Fruit fly (Drosophila melanogaster) whole organism, embryonic: ENCODE measurements around the gene Rpn12.

Source experiments
- Blimp-1 ChIP-seq: fragments of 200-800 bp; sonication (Bioruptor generic); optimal IDR thresholded peaks from 3 replicates; lab custom pipeline; 2018; ENCODE audit warnings: missing biosample characterization, missing genetic modification characterization, mild to moderate bottlenecking, moderate library complexity, missing genetic modification reagents
- CG11696 ChIP-seq: fragments of 200-800 bp; sonication (Bioruptor generic); IDR thresholded peaks from 2 replicates; pipeline ENCODE4 v1.3.6; 2022; ENCODE audit warnings: missing biosample characterization, missing genetic modification characterization
- CG1233 ChIP-seq: fragments of 200-800 bp; sonication (Bioruptor generic); optimal IDR thresholded peaks from 4 replicates; lab custom pipeline; 2018; ENCODE audit warnings: missing biosample characterization, mild to moderate bottlenecking, missing genetic modification characterization
- CG12942 ChIP-seq: fragments of 200-800 bp; sonication (Bioruptor generic); optimal IDR thresholded peaks from 3 replicates; lab custom pipeline; 2016; ENCODE audit warnings: missing biosample characterization, missing genetic modification characterization
- CG15514 ChIP-seq: fragments of 200-800 bp; sonication (Bioruptor generic); optimal IDR thresholded peaks from 3 replicates; lab custom pipeline; 2017; ENCODE audit warnings: missing biosample characterization, missing genetic modification characterization, mild to moderate bottlenecking, moderate library complexity, missing genetic modification reagents
- CG1602 ChIP-seq: fragments of 200-800 bp; sonication (Bioruptor generic); optimal IDR thresholded peaks from 3 replicates; lab custom pipeline; 2016; ENCODE audit warnings: missing biosample characterization, missing genetic modification characterization
- CG16779 ChIP-seq: fragments of 200-800 bp; sonication (Bioruptor generic); IDR thresholded peaks from 2 replicates; pipeline ENCODE4 v1.3.6; 2022; ENCODE audit warnings: missing biosample characterization, missing genetic modification characterization
- CG17802 ChIP-seq: fragments of 200-800 bp; sonication (Bioruptor generic); optimal IDR thresholded peaks from 2 replicates; lab custom pipeline; 2018; ENCODE audit warnings: missing biosample characterization, mild to moderate bottlenecking, missing genetic modification characterization, moderate library complexity
- CG18011 ChIP-seq: fragments of 200-800 bp; sonication (Bioruptor generic); optimal IDR thresholded peaks from 2 replicates; lab custom pipeline; 2017; ENCODE audit warnings: missing biosample characterization, missing genetic modification characterization, mild to moderate bottlenecking, moderate library complexity, missing genotype
- CG18599 ChIP-seq: fragments of 200-800 bp; sonication (Bioruptor generic); optimal IDR thresholded peaks from 3 replicates; lab custom pipeline; 2017; ENCODE audit warnings: missing biosample characterization, missing genetic modification characterization, mild to moderate bottlenecking, moderate library complexity, missing genetic modification reagents
- CG2889 ChIP-seq: fragments of 200-800 bp; sonication (Bioruptor generic); IDR thresholded peaks from 3 replicates; pipeline ENCODE4 v1.3.6; 2022; ENCODE audit warnings: missing biosample characterization, missing genetic modification characterization
- CG31224 ChIP-seq: fragments of 200-800 bp; sonication (Bioruptor generic); IDR thresholded peaks from 2 replicates; pipeline ENCODE4 v1.3.6; 2022; ENCODE audit warnings: missing biosample characterization, missing genetic modification characterization
- CG4360 ChIP-seq: fragments of 200-800 bp; sonication (Bioruptor generic); IDR thresholded peaks from 2 replicates; pipeline ENCODE4 v1.3.6; 2022; ENCODE audit warnings: missing biosample characterization, missing genetic modification characterization
- CG4854 ChIP-seq: fragments of 200-800 bp; sonication (Bioruptor generic); optimal IDR thresholded peaks from 2 replicates; lab custom pipeline; 2016; ENCODE audit warnings: missing biosample characterization, missing genetic modification characterization, inconsistent platforms
- CG6765 ChIP-seq: fragments of 200-800 bp; sonication (Bioruptor generic); optimal IDR thresholded peaks from 3 replicates; lab custom pipeline; 2017; ENCODE audit warnings: missing biosample characterization, mild to moderate bottlenecking, missing genetic modification characterization
- CG6791 ChIP-seq: fragments of 200-800 bp; sonication (Bioruptor generic); IDR thresholded peaks from 3 replicates; pipeline ENCODE4 v1.3.6; 2022; ENCODE audit warnings: missing biosample characterization, missing genetic modification characterization; ENCODE audit not compliant: partially characterized antibody
- CG8359 ChIP-seq: fragments of 200-800 bp; sonication (Bioruptor generic); optimal IDR thresholded peaks from 2 replicates; lab custom pipeline; 2017; ENCODE audit warnings: missing biosample characterization, mild to moderate bottlenecking, missing genetic modification characterization, borderline replicate concordance
- CG9727 ChIP-seq: fragments of 200-800 bp; sonication (Bioruptor generic); optimal IDR thresholded peaks from 3 replicates; lab custom pipeline; 2017; ENCODE audit warnings: missing biosample characterization, mild to moderate bottlenecking, missing genetic modification characterization
- Chrac-16 ChIP-seq: fragments of 200-800 bp; sonication (Bioruptor generic); optimal IDR thresholded peaks from 3 replicates; lab custom pipeline; 2016; ENCODE audit warnings: missing biosample characterization, missing genetic modification characterization
- Dref ChIP-seq: fragments of 200-800 bp; sonication (Bioruptor generic); IDR thresholded peaks from 2 replicates; pipeline ENCODE4 v1.3.6; 2022; ENCODE audit warnings: missing biosample characterization, missing genetic modification characterization
- Drgx ChIP-seq: fragments of 200-800 bp; sonication (Bioruptor generic); IDR thresholded peaks from 2 replicates; pipeline ENCODE4 v1.3.6; 2022; ENCODE audit warnings: missing biosample characterization, missing genetic modification characterization
- Ets65A ChIP-seq: fragments of 200-800 bp; sonication (Bioruptor generic); peaks from one replicate; lab custom pipeline; 2016; ENCODE audit warnings: missing biosample characterization, missing genetic modification characterization
- Fer3 ChIP-seq: fragments of 200-800 bp; sonication (Bioruptor generic); optimal IDR thresholded peaks from 2 replicates; lab custom pipeline; 2018; ENCODE audit warnings: missing biosample characterization, mild to moderate bottlenecking, missing genetic modification characterization, moderate library complexity
- Gsc ChIP-seq: fragments of 200-800 bp; sonication (Bioruptor generic); IDR thresholded peaks from 2 replicates; pipeline ENCODE4 v1.3.6; 2022; ENCODE audit warnings: missing biosample characterization, missing genetic modification characterization
- HHEX ChIP-seq: fragments of 200-800 bp; sonication (Bioruptor generic); optimal IDR thresholded peaks from 3 replicates; lab custom pipeline; 2017; ENCODE audit warnings: missing biosample characterization, mild to moderate bottlenecking, missing genetic modification characterization, missing genetic modification reagents
- HLH3B ChIP-seq: fragments of 200-800 bp; sonication (Bioruptor generic); IDR thresholded peaks from 2 replicates; pipeline ENCODE4 v1.3.6; 2022; ENCODE audit warnings: missing biosample characterization, missing genetic modification characterization
- Mrtf ChIP-seq: fragments of 200-800 bp; sonication (Bioruptor generic); IDR thresholded peaks from 3 replicates; pipeline ENCODE4 v1.3.6; 2022; ENCODE audit warnings: missing biosample characterization, missing genetic modification characterization
- Nf-YB ChIP-seq: fragments of 200-800 bp; sonication (Bioruptor generic); optimal IDR thresholded peaks from 3 replicates; lab custom pipeline; 2019; ENCODE audit warnings: missing biosample characterization, mild to moderate bottlenecking, missing genetic modification characterization, moderate library complexity
- Ravus ChIP-seq: fragments of 200-800 bp; sonication (Bioruptor generic); IDR thresholded peaks from 2 replicates; pipeline ENCODE4 v1.3.6; 2022; ENCODE audit warnings: missing biosample characterization, missing genetic modification characterization
- Xbp1 ChIP-seq: fragments of 200-800 bp; sonication (Bioruptor generic); optimal IDR thresholded peaks from 3 replicates; lab custom pipeline; 2016; ENCODE audit warnings: missing biosample characterization, mild to moderate bottlenecking, missing genetic modification characterization
- bsh ChIP-seq, 2 experiments: fragments of 200-800 bp; sonication (Bioruptor generic); optimal IDR thresholded peaks; 2 replicates each; lab custom pipeline; 2017 to 2018; ENCODE audit warnings: mild to moderate bottlenecking in 2 of 2, missing biosample characterization in 2 of 2, missing genetic modification characterization in 2 of 2, moderate library complexity in 1 of 2
- cad ChIP-seq: fragments of >200 bp; optimal IDR thresholded peaks from 2 replicates; lab custom pipeline; 2017; ENCODE audit warnings: missing biosample characterization, missing genetic modification characterization
- chn ChIP-seq: fragments of 200-800 bp; sonication (Bioruptor generic); optimal IDR thresholded peaks from 2 replicates; lab custom pipeline; 2016; ENCODE audit warnings: missing biosample characterization, missing genetic modification characterization
- dmrt11E ChIP-seq: fragments of 200-800 bp; sonication (Bioruptor generic); optimal IDR thresholded peaks from 3 replicates; lab custom pipeline; 2018; ENCODE audit warnings: missing biosample characterization, mild to moderate bottlenecking, missing genetic modification characterization, moderate library complexity
- dysf ChIP-seq: fragments of 200-800 bp; sonication (Bioruptor generic); IDR thresholded peaks from 3 replicates; pipeline ENCODE4 v1.3.6; 2022; ENCODE audit warnings: missing biosample characterization, missing genetic modification characterization
- esg ChIP-seq: fragments of 200-800 bp; sonication (Bioruptor generic); conservative IDR thresholded peaks from 2 replicates; pipeline ENCODE4 v1.3.6; 2022; ENCODE audit warnings: missing biosample characterization, missing genetic modification characterization
- ewg ChIP-seq: fragments of 200-800 bp; sonication (Bioruptor generic); optimal IDR thresholded peaks from 3 replicates; lab custom pipeline; 2017; ENCODE audit warnings: mild to moderate bottlenecking, missing biosample characterization, missing genetic modification reagents, missing genetic modification characterization
- fru ChIP-seq: fragments of >200 bp; optimal IDR thresholded peaks from 2 replicates; lab custom pipeline; 2017
- gsb ChIP-seq: fragments of 200-800 bp; sonication (Bioruptor generic); IDR thresholded peaks from 2 replicates; pipeline ENCODE4 v1.3.6; 2022; ENCODE audit warnings: missing biosample characterization, missing genetic modification characterization
- gt ChIP-seq: fragments of 200-800 bp; sonication (Bioruptor generic); IDR thresholded peaks from 2 replicates; pipeline ENCODE4 v1.3.6; 2022; ENCODE audit warnings: missing biosample characterization, missing genetic modification characterization
- insv ChIP-seq, 2 experiments: fragments of 200-800 bp; sonication (Bioruptor generic); optimal IDR thresholded peaks; 3 replicates each; lab custom pipeline; 2016 to 2018; ENCODE audit warnings: missing biosample characterization in 2 of 2, missing genetic modification characterization in 2 of 2
- lab ChIP-seq: fragments of 200-800 bp; sonication (Bioruptor generic); optimal IDR thresholded peaks from 3 replicates; lab custom pipeline; 2017; ENCODE audit warnings: missing biosample characterization, missing genetic modification characterization, mild to moderate bottlenecking, moderate library complexity, missing genetic modification reagents
- lilli ChIP-seq: fragments of 200-800 bp; sonication (Bioruptor generic); optimal IDR thresholded peaks from 3 replicates; lab custom pipeline; 2016; ENCODE audit warnings: missing biosample characterization, missing genetic modification characterization
- nerfin-1 ChIP-seq: fragments of 200-800 bp; sonication (Bioruptor generic); optimal IDR thresholded peaks from 3 replicates; lab custom pipeline; 2019; ENCODE audit warnings: missing biosample characterization, mild to moderate bottlenecking, missing genetic modification characterization, moderate library complexity
- pho ChIP-seq: fragments of 200-800 bp; sonication (Bioruptor generic); optimal IDR thresholded peaks from 2 replicates; lab custom pipeline; 2016; ENCODE audit warnings: missing biosample characterization, missing genetic modification characterization
- slbo ChIP-seq: fragments of 200-800 bp; sonication (Bioruptor generic); IDR thresholded peaks from 2 replicates; pipeline ENCODE4 v1.3.6; 2022; ENCODE audit warnings: missing biosample characterization, missing genetic modification characterization
- stc ChIP-seq: fragments of 200-800 bp; sonication (Bioruptor generic); IDR thresholded peaks from 2 replicates; pipeline ENCODE4 v1.3.6; 2022; ENCODE audit warnings: missing biosample characterization, missing genetic modification characterization
- sug ChIP-seq: fragments of 200-800 bp; optimal IDR thresholded peaks from 2 replicates; lab custom pipeline; 2019; ENCODE audit warnings: missing biosample characterization, mild to moderate bottlenecking, missing genetic modification characterization, moderate library complexity
- unpg ChIP-seq: fragments of 200-800 bp; sonication (Bioruptor generic); optimal IDR thresholded peaks from 3 replicates; lab custom pipeline; 2018; ENCODE audit warnings: missing biosample characterization, mild to moderate bottlenecking, missing genetic modification characterization, moderate library complexity

The Rpn12 gene

dm6 chr3L:16571014-16571738 is 11.7 kb upstream of the Rpn12 start (continued):
- TF ChIP-seq CG18599 (GFP tag; lab: Kevin White, UChicago): peak; percentile 64
- TF ChIP-seq Ravus (GFP tag; lab: Robert Waterston, UW): no peak; the same call in 1 of the 2 replicates
- peak; percentile 82; the same call in 2 of the 3 replicates for TF ChIP-seq dysf
- TF ChIP-seq CG17802 (tag; lab: Kevin White, UChicago): no peak
- peak; percentile 36; the same call in 1 of the 2 replicates for TF ChIP-seq Drgx (GFP tag; lab: Robert Waterston, UW)
- TF ChIP-seq CG6791 (GFP tag; lab: Robert Waterston, UW): no peak
- peak; percentile 20 for TF ChIP-seq CG15514 (GFP tag; lab: Kevin White, UChicago)
- no peak for TF ChIP-seq insv (GFP tag; optimal IDR thresholded peaks at IDR 0.05; lab: Kevin White, UChicago)
- TF ChIP-seq Ets65A: peak; percentile 22
- TF ChIP-seq CG11696 (GFP tag; lab: Robert Waterston, UW): peak; percentile 22; the same call in 1 of the 2 replicates
- no peak for TF ChIP-seq Gsc (GFP tag; lab: Robert Waterston, UW)
- no peak for TF ChIP-seq cad
- TF ChIP-seq CG16779 (GFP tag; lab: Robert Waterston, UW): no peak
- no peak for TF ChIP-seq nerfin-1 (tag; lab: Kevin White, UChicago)
- peak; percentile 47 for TF ChIP-seq esg
- peak; percentile 75 for TF ChIP-seq slbo
- peak; percentile 3 for TF ChIP-seq Nf-YB
- TF ChIP-seq bsh (GFP tag; optimal IDR thresholded peaks at IDR 0.05; lab: Kevin White, UChicago): peak in 1 of 2 experiments; percentile 47
- peak; percentile 18 for TF ChIP-seq CG4854 (GFP tag; lab: Kevin White, UChicago)
- TF ChIP-seq CG31224 (GFP tag; lab: Robert Waterston, UW): peak; percentile 15; the same call in 1 of the 2 replicates
- peak; percentile 56 for TF ChIP-seq Xbp1 (GFP tag; lab: Kevin White, UChicago)
- TF ChIP-seq pho (GFP tag; lab: Kevin White, UChicago): peak; percentile 44
- TF ChIP-seq dmrt11E (tag; lab: Kevin White, UChicago): peak; percentile 17
- no peak for TF ChIP-seq chn (GFP tag; lab: Kevin White, UChicago)
- peak; percentile 21 for TF ChIP-seq Chrac-16 (GFP tag; lab: Kevin White, UChicago)
- peak; percentile 65 for TF ChIP-seq unpg
- peak; percentile 51 for TF ChIP-seq Blimp-1 (GFP tag; lab: Kevin White, UChicago)
- TF ChIP-seq CG9727 (GFP tag; lab: Kevin White, UChicago): peak; percentile 18
- TF ChIP-seq stc (GFP tag; lab: Robert Waterston, UW): peak; percentile 55; the same call in 1 of the 2 replicates
- peak; percentile 62 for TF ChIP-seq CG2889 (GFP tag; lab: Robert Waterston, UW)
- TF ChIP-seq Fer3 (tag; lab: Kevin White, UChicago): peak; percentile 67
- peak; percentile 29; the same call in 1 of the 2 replicates for TF ChIP-seq gsb
- peak; percentile 50 for TF ChIP-seq CG6765
- no peak for TF ChIP-seq fru (lab: Kevin White, UChicago)
- TF ChIP-seq Dref (GFP tag; lab: Robert Waterston, UW): no peak
- 0 out of 2 replicates have a peak, but pooled peaks have one; percentile 13 for TF ChIP-seq HLH3B (GFP tag; lab: Robert Waterston, UW)
- no peak for TF ChIP-seq gt (GFP tag; lab: Robert Waterston, UW)
- TF ChIP-seq lilli: peak; percentile 60
- TF ChIP-seq CG1233 (GFP tag; lab: Kevin White, UChicago): peak; percentile 29
- peak; percentile 31 for TF ChIP-seq CG12942
- TF ChIP-seq CG8359: peak; percentile 93
- TF ChIP-seq CG1602: peak; percentile 36
- 0 out of 3 replicates have a peak, but pooled peaks have one; percentile 40 for TF ChIP-seq Mrtf
- peak; percentile 71 for TF ChIP-seq lab (GFP tag; lab: Kevin White, UChicago)
- peak; percentile 37 for TF ChIP-seq sug (tag; lab: Kevin White, UChicago)
- no peak for TF ChIP-seq CG4360
- no peak for TF ChIP-seq ewg
- TF ChIP-seq HHEX (GFP tag; lab: Kevin White, UChicago): peak; percentile 36
- no peak for TF ChIP-seq CG18011 (GFP tag; lab: Kevin White, UChicago)
